Fruit fly (Drosophila melanogaster): ENCODE measurements around the gene ksh.

dm6 chrX:19474763-19475162 lies 20.0 kb downstream of the ksh start, which contains the start of gene narya:
- TF ChIP-seq psq (optimal IDR thresholded peaks at IDR 0.05) (no peak), insv (optimal IDR thresholded peaks at IDR 0.05) (no peak), h (optimal IDR thresholded peaks at IDR 0.05) (no peak), Myc (optimal IDR thresholded peaks at IDR 0.05) (no peak), ttk (optimal IDR thresholded peaks at IDR 0.05) (no peak), Sin3A (optimal IDR thresholded peaks at IDR 0.05) (no peak)
